Worm (Caenorhabditis elegans): Measurements from ENCODE around the gene egl-26.

Gene egl-26

ce11 chrII:61013-61412, 8.4 kb upstream of the egl-26 start, which contains the start of gene C23H3.2:
TSS of gene C23H3.2 (plus strand) at chrII:61313.
- TF ChIP-seq lsy-2 (tag; optimal IDR thresholded peaks at IDR 0.05) (no peak), zag-1 (tag; optimal IDR thresholded peaks at IDR 0.05) (no peak), aly-2 (tag; optimal IDR thresholded peaks at IDR 0.05) (no peak), mdl-1 (tag; optimal IDR thresholded peaks at IDR 0.05) (no peak), fos-1 (tag; optimal IDR thresholded peaks at IDR 0.05) (no peak), crh-2 (tag; optimal IDR thresholded peaks at IDR 0.05) (no peak), ama-1 (optimal IDR thresholded peaks at IDR 0.05) (no peak), sma-9 (GFP tag; optimal IDR thresholded peaks at IDR 0.05) (no peak), sma-9 (tag; optimal IDR thresholded peaks at IDR 0.05) (no peak), F13H6.1 (tag; optimal IDR thresholded peaks at IDR 0.05) (no peak), nhr-23 (tag; optimal IDR thresholded peaks at IDR 0.05) (no peak), unc-55 (GFP tag; optimal IDR thresholded peaks at IDR 0.05) (no peak)

DNA sequence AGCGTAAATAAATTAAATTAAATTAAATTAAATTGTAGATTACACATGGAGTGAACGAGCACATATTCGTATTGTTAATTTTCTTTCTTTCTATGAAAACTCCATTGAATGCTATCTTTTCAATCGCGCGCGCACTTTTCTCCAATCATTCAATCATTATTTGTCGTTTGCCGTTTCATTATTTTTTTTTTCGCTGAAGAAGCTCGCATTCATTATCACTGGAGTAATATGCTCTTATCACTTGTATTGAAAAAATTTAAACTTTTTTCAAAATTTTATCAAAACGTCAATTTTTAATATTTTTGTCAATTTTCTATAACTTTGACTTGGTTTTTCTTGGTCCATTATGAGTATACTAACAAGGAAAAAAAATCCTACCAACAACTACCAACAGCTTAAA, 4.0 kb upstream of the egl-26 start:
- TF ChIP-seq fos-1 (tag; optimal IDR thresholded peaks at IDR 0.05) (peak; percentile 76), sma-3 (GFP tag; optimal IDR thresholded peaks at IDR 0.05) (no peak)

DNA sequence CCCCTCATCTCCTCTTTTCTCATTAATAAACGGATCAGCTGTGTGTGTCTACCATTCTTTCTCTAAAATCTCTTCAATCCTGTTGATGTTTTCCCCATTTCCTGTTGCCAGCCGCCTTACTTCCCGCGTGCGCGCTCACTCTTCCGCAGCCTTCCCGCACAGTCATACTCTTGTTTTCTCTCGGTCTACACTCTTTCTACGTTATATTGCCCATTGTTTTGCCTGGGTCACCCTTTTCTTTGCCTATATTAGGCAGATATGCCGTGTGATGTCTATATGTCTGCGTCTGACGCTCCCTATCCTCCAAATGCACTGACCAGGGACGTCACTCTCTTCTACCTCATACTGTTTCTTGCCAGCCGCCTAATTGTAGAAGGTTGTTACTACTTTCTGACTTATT, 3.1 kb upstream of the egl-26 start:
- TF ChIP-seq nhr-6 (tag; optimal IDR thresholded peaks at IDR 0.05) (no peak), sem-4 (tag; optimal IDR thresholded peaks at IDR 0.05) (peak; percentile 68), nhr-11 (tag; optimal IDR thresholded peaks at IDR 0.05) (no peak), fos-1 (tag; optimal IDR thresholded peaks at IDR 0.05) (peak; percentile 78), alr-1 (tag; optimal IDR thresholded peaks at IDR 0.05) (no peak), lin-39 (tag; optimal IDR thresholded peaks at IDR 0.05) (no peak), ceh-16 (tag; optimal IDR thresholded peaks at IDR 0.05) (no peak), nhr-12 (tag; optimal IDR thresholded peaks at IDR 0.05) (no peak), elt-3 (tag; optimal IDR thresholded peaks at IDR 0.05) (no peak), nhr-21 (tag; optimal IDR thresholded peaks at IDR 0.05) (peak; percentile 67), F13H6.1 (tag; optimal IDR thresholded peaks at IDR 0.05) (peak; percentile 41), mdl-1 (tag; optimal IDR thresholded peaks at IDR 0.05) (peak in 1 of 2 experiments; percentile 29), unc-55 (GFP tag; optimal IDR thresholded peaks at IDR 0.05) (no peak), blmp-1 (tag; optimal IDR thresholded peaks at IDR 0.05; ENCODE audit: insufficient read depth) (peak; percentile 63), nhr-23 (tag; optimal IDR thresholded peaks at IDR 0.05) (no peak), egl-27 (tag; optimal IDR thresholded peaks at IDR 0.05) (no peak), lsy-2 (tag; optimal IDR thresholded peaks at IDR 0.05) (peak in 1 of 2 experiments; percentile 40), peb-1 (tag; optimal IDR thresholded peaks at IDR 0.05) (peak; percentile 95), unc-62 (GFP tag; optimal IDR thresholded peaks at IDR 0.05) (no peak), nhr-10 (tag; optimal IDR thresholded peaks at IDR 0.05) (no peak), Y55F3AM.14 (GFP tag; optimal IDR thresholded peaks at IDR 0.05) (peak; percentile 23), unc-39 (tag; optimal IDR thresholded peaks at IDR 0.05) (no peak), C34F6.9 (tag; optimal IDR thresholded peaks at IDR 0.05) (peak; percentile 29), sma-3 (GFP tag; optimal IDR thresholded peaks at IDR 0.05) (peak; percentile 71), nhr-25 (tag; optimal IDR thresholded peaks at IDR 0.05) (peak; percentile 73)

DNA sequence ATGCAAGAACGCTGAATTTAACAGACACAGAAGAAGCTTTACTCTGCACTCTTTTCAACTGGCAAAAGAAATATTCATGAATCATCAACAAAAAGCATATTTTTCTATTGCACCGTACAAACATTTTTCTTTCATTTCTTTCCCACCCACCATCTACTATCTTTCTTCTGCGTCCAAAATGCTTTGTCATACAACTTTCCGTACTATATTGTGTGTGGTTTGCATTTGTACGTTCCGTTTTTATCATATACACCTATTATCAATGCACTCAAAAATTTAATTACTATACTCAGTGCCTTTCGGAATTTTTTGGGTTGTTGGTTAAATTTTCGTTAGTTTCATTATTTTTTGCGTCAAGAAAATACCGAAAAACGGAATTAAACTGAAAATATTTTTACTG, 1.8 kb upstream of the egl-26 start:
- TF ChIP-seq nhr-77 (tag; optimal IDR thresholded peaks at IDR 0.05) (no peak), fos-1 (tag; optimal IDR thresholded peaks at IDR 0.05) (peak; percentile 91)

- no peak for TF ChIP-seq C34F6.9 (tag; optimal IDR thresholded peaks at IDR 0.05)
- TF ChIP-seq sma-3 (GFP tag; optimal IDR thresholded peaks at IDR 0.05): no peak
- TF ChIP-seq mab-5 (tag; optimal IDR thresholded peaks at IDR 0.05): no peak
- TF ChIP-seq lsy-2 (tag; optimal IDR thresholded peaks at IDR 0.05): no peak
- TF ChIP-seq elt-1 (tag; optimal IDR thresholded peaks at IDR 0.05): no peak
- TF ChIP-seq R02D3.7 (tag; optimal IDR thresholded peaks at IDR 0.05): no peak
- no peak for TF ChIP-seq nhr-129 (tag; optimal IDR thresholded peaks at IDR 0.05)
- TF ChIP-seq elt-3 (tag; optimal IDR thresholded peaks at IDR 0.05): no peak
- TF ChIP-seq alr-1 (tag; optimal IDR thresholded peaks at IDR 0.05): no peak
These were observed 697 bp upstream of the egl-26 start for ce11 chrII:68757-69156.
